Worm (Caenorhabditis elegans) whole organism, L4 larva: ENCODE results near the gene mrp-2.

ENCODE experiments used
- F26F4.8 ChIP-seq: fragments of 200-800 bp; sonication (Bioruptor generic); conservative IDR thresholded peaks from 2 replicates; pipeline ENCODE4 v1.3.6; 2022; ENCODE audit warnings: missing genetic modification characterization, missing compliant biosample characterization
- Y48G9A.11 ChIP-seq: fragments of 200-800 bp; sonication (Bioruptor generic); IDR thresholded peaks from 2 replicates; pipeline ENCODE4 v1.3.6; 2022; ENCODE audit warnings: missing genetic modification reagents, missing genetic modification characterization, missing compliant biosample characterization
- ceh-32 ChIP-seq: sonication (generic microtip); optimal IDR thresholded peaks from 2 replicates; lab custom pipeline; 2016; ENCODE audit warnings: mild to moderate bottlenecking, missing genetic modification characterization, missing compliant biosample characterization; ENCODE audit not compliant: poor library complexity
- dmd-9 ChIP-seq: fragments of 200-800 bp; sonication (Bioruptor generic); IDR thresholded peaks from 2 replicates; pipeline ENCODE4 v1.3.6; 2022; ENCODE audit warnings: missing genetic modification reagents, missing genetic modification characterization, missing compliant biosample characterization
- lim-7 ChIP-seq: fragments of 200-800 bp; sonication (Bioruptor generic); IDR thresholded peaks from 2 replicates; pipeline ENCODE4 v1.3.6; 2022; ENCODE audit warnings: missing genetic modification characterization, missing compliant biosample characterization
- lin-1 ChIP-seq: fragments of 200-800 bp; sonication (Bioruptor generic); IDR thresholded peaks from 2 replicates; pipeline ENCODE4 v1.3.6; 2022; ENCODE audit warnings: missing genetic modification reagents, missing genetic modification characterization, missing compliant biosample characterization
- lin-15B ChIP-seq: fragments of 150-350 bp; sonication (generic microtip); optimal IDR thresholded peaks from 3 replicates; lab custom pipeline; 2014; ENCODE audit warnings: missing biosample characterization, missing genetic modification characterization
- lin-39 ChIP-seq: fragments of 150-350 bp; optimal IDR thresholded peaks from 2 replicates; lab custom pipeline; 2014; ENCODE audit warnings: missing biosample characterization, missing genetic modification reagents, missing genetic modification characterization
- madf-9 ChIP-seq: fragments of 200-800 bp; sonication (Bioruptor generic); conservative IDR thresholded peaks from 2 replicates; pipeline ENCODE4 v1.3.6; 2022; ENCODE audit warnings: missing genetic modification reagents, missing genetic modification characterization, missing compliant biosample characterization
- skn-1 ChIP-seq: fragments of 150-350 bp; optimal IDR thresholded peaks from 2 replicates; lab custom pipeline; 2014; ENCODE audit warnings: missing biosample characterization, missing genetic modification characterization
- ztf-11 ChIP-seq: fragments of 150-350 bp; optimal IDR thresholded peaks from 2 replicates; lab custom pipeline; 2014; ENCODE audit warnings: missing biosample characterization, missing genetic modification characterization

- TF ChIP-seq dmd-9: no peak
- TF ChIP-seq ztf-11 (tag; lab: Kevin White, UChicago): no peak
- no peak for TF ChIP-seq Y48G9A.11
- no peak for TF ChIP-seq lin-15B (tag; lab: Kevin White, UChicago)
- TF ChIP-seq F26F4.8 (GFP tag; lab: Robert Waterston, UW): no peak
- TF ChIP-seq ceh-32 (tag; lab: Kevin White, UChicago): no peak
- TF ChIP-seq lim-7 (GFP tag; lab: Robert Waterston, UW): no peak
- no peak for TF ChIP-seq lin-1 (GFP tag; lab: Robert Waterston, UW)
- TF ChIP-seq lin-39 (tag; lab: Kevin White, UChicago): no peak
- no peak for TF ChIP-seq madf-9
- TF ChIP-seq skn-1 (tag; lab: Kevin White, UChicago): no peak
These were observed 51.6 kb downstream of the mrp-2 start, which contains the start of gene B0310.3 for ce11 chrX:520881-521280.
